Fruit fly (Drosophila melanogaster) whole organism, embryonic: ENCODE results near the gene Tyler.

Experiments
- Atf3 ChIP-seq: fragments of 200-800 bp; sonication (Bioruptor generic); optimal IDR thresholded peaks from 3 replicates; lab custom pipeline; 2016; ENCODE audit warnings: missing biosample characterization, missing genetic modification characterization
- BEAF-32 ChIP-seq: fragments of 200-800 bp; sonication (Bioruptor generic); optimal IDR thresholded peaks from 3 replicates; lab custom pipeline; 2017; ENCODE audit warnings: missing biosample characterization, missing genetic modification characterization, mild to moderate bottlenecking, moderate library complexity, missing genetic modification reagents
- CG10654 ChIP-seq: fragments of 200-800 bp; sonication (Bioruptor generic); optimal IDR thresholded peaks from 2 replicates; lab custom pipeline; 2016; ENCODE audit warnings: missing biosample characterization, missing genetic modification characterization
- CG11456 ChIP-seq: fragments of 200-800 bp; sonication (Bioruptor generic); IDR thresholded peaks from 3 replicates; pipeline ENCODE4 v1.3.6; 2022; ENCODE audit warnings: missing biosample characterization, missing genetic modification characterization
- CG11504 ChIP-seq: fragments of 200-800 bp; sonication (Bioruptor generic); optimal IDR thresholded peaks from 3 replicates; lab custom pipeline; 2019; ENCODE audit warnings: missing biosample characterization, mild to moderate bottlenecking, missing genetic modification characterization, moderate library complexity
- CG13424 ChIP-seq: fragments of 200-800 bp; sonication (Bioruptor generic); optimal IDR thresholded peaks from 2 replicates; lab custom pipeline; 2019; ENCODE audit warnings: missing biosample characterization, mild to moderate bottlenecking, missing genetic modification characterization, moderate library complexity
- CG14014 ChIP-seq: fragments of 200-800 bp; sonication (Bioruptor generic); IDR thresholded peaks from 2 replicates; pipeline ENCODE4 v1.3.6; 2022; ENCODE audit warnings: missing biosample characterization, missing genetic modification characterization
- CG14050 ChIP-seq: fragments of 200-800 bp; sonication (Bioruptor generic); IDR thresholded peaks from 3 replicates; pipeline ENCODE4 v1.3.6; 2022; ENCODE audit warnings: missing biosample characterization, missing genetic modification characterization
- CG14710 ChIP-seq: fragments of 200-800 bp; sonication (Bioruptor generic); optimal IDR thresholded peaks from 3 replicates; lab custom pipeline; 2019; ENCODE audit warnings: missing biosample characterization, mild to moderate bottlenecking, missing genetic modification characterization, moderate library complexity
- CG17186 ChIP-seq: fragments of 200-800 bp; sonication (Bioruptor generic); optimal IDR thresholded peaks from 3 replicates; lab custom pipeline; 2017; ENCODE audit warnings: missing biosample characterization, missing genetic modification reagents, missing genetic modification characterization
- CG17829 ChIP-seq: fragments of 200-800 bp; optimal IDR thresholded peaks from 2 replicates; lab custom pipeline; 2019; ENCODE audit warnings: missing biosample characterization, mild to moderate bottlenecking, missing genetic modification characterization, moderate library complexity
- CG2120 ChIP-seq: fragments of 200-800 bp; sonication (Bioruptor generic); optimal IDR thresholded peaks from 3 replicates; lab custom pipeline; 2016; ENCODE audit warnings: missing biosample characterization, missing genetic modification characterization
- CG5180 ChIP-seq: fragments of 200-800 bp; sonication (Bioruptor generic); optimal IDR thresholded peaks from 3 replicates; lab custom pipeline; 2017; ENCODE audit warnings: missing biosample characterization, missing genetic modification characterization, mild to moderate bottlenecking, moderate library complexity, missing genetic modification reagents
- CG7271 ChIP-seq: fragments of 200-800 bp; sonication (Bioruptor generic); optimal IDR thresholded peaks from 2 replicates; lab custom pipeline; 2018; ENCODE audit warnings: missing biosample characterization, mild to moderate bottlenecking, missing genetic modification characterization, moderate library complexity
- CG7357 ChIP-seq: fragments of 200-800 bp; sonication (Bioruptor generic); IDR thresholded peaks from 3 replicates; pipeline ENCODE4 v1.3.6; 2022; ENCODE audit warnings: missing biosample characterization, missing genetic modification characterization
- CG9797 ChIP-seq: fragments of 200-800 bp; sonication (Bioruptor generic); optimal IDR thresholded peaks from 3 replicates; lab custom pipeline; 2018; ENCODE audit warnings: missing biosample characterization, mild to moderate bottlenecking, missing genetic modification characterization
- CoRest ChIP-seq: fragments of 200-800 bp; sonication (Bioruptor generic); optimal IDR thresholded peaks from 3 replicates; lab custom pipeline; 2018; ENCODE audit warnings: missing biosample characterization, mild to moderate bottlenecking, missing genetic modification characterization, moderate library complexity
- Dad ChIP-seq: fragments of 200-800 bp; sonication (Bioruptor generic); optimal IDR thresholded peaks from 3 replicates; lab custom pipeline; 2016; ENCODE audit warnings: missing biosample characterization, missing genetic modification characterization
- Dek ChIP-seq: fragments of 200-800 bp; sonication (Bioruptor generic); optimal IDR thresholded peaks from 3 replicates; lab custom pipeline; 2019; ENCODE audit warnings: missing biosample characterization, mild to moderate bottlenecking, missing genetic modification characterization, moderate library complexity
- Doc2 ChIP-seq: fragments of 200-800 bp; sonication (Bioruptor generic); IDR thresholded peaks from 2 replicates; pipeline ENCODE4 v1.3.6; 2022; ENCODE audit warnings: missing biosample characterization, missing genetic modification characterization
- Ets65A ChIP-seq: fragments of 200-800 bp; sonication (Bioruptor generic); peaks from one replicate; lab custom pipeline; 2016; ENCODE audit warnings: missing biosample characterization, missing genetic modification characterization
- Ets97D ChIP-seq: fragments of 200-800 bp; sonication (Bioruptor generic); optimal IDR thresholded peaks from 3 replicates; lab custom pipeline; 2016; ENCODE audit warnings: missing biosample characterization, missing genetic modification characterization
- HmgZ ChIP-seq: fragments of 200-800 bp; sonication (Bioruptor generic); optimal IDR thresholded peaks from 2 replicates; lab custom pipeline; 2018; ENCODE audit warnings: missing biosample characterization, mild to moderate bottlenecking, missing genetic modification characterization
- Max ChIP-seq: fragments of 200-800 bp; sonication (Bioruptor generic); optimal IDR thresholded peaks from 2 replicates; lab custom pipeline; 2016; ENCODE audit warnings: missing biosample characterization, mild to moderate bottlenecking, missing genetic modification characterization
- Opbp ChIP-seq: fragments of 200-800 bp; sonication (Bioruptor generic); IDR thresholded peaks from 3 replicates; pipeline ENCODE4 v1.3.6; 2022; ENCODE audit warnings: missing biosample characterization, missing genetic modification characterization; ENCODE audit not compliant: partially characterized antibody
- Pdp1 ChIP-seq, 2 experiments: fragments of 200-800 bp; sonication (Bioruptor generic); optimal IDR thresholded peaks; 3 replicates each; lab custom pipeline; 2016; ENCODE audit warnings: missing biosample characterization in 2 of 2, missing genetic modification characterization in 2 of 2, mild to moderate bottlenecking in 1 of 2, moderate library complexity in 1 of 2
- Ptx1 ChIP-seq: fragments of 200-800 bp; sonication (Bioruptor generic); IDR thresholded peaks from 2 replicates; pipeline ENCODE4 v1.3.6; 2022; ENCODE audit warnings: missing biosample characterization, missing genetic modification characterization
- Six4 ChIP-seq: fragments of 200-800 bp; sonication (Bioruptor generic); optimal IDR thresholded peaks from 2 replicates; lab custom pipeline; 2016; ENCODE audit warnings: missing biosample characterization, missing genetic modification characterization
- Spps ChIP-seq: fragments of 200-800 bp; sonication (Bioruptor generic); optimal IDR thresholded peaks from 2 replicates; lab custom pipeline; 2018; ENCODE audit warnings: missing biosample characterization, mild to moderate bottlenecking, missing genetic modification characterization
- Sry-β ChIP-seq: fragments of 200-800 bp; sonication (Bioruptor generic); optimal IDR thresholded peaks from 2 replicates; lab custom pipeline; 2018; ENCODE audit warnings: missing biosample characterization, mild to moderate bottlenecking, missing genetic modification characterization, moderate library complexity
- aop ChIP-seq: fragments of 200-800 bp; sonication (Bioruptor generic); IDR thresholded peaks from 2 replicates; pipeline ENCODE4 v1.3.6; 2022; ENCODE audit warnings: missing biosample characterization, missing genetic modification characterization
- bab2 ChIP-seq: fragments of 200-800 bp; sonication (Bioruptor generic); optimal IDR thresholded peaks from 2 replicates; lab custom pipeline; 2016; ENCODE audit warnings: missing biosample characterization, missing genetic modification characterization
- bigmax ChIP-seq: fragments of 200-800 bp; sonication (Bioruptor generic); optimal IDR thresholded peaks from 2 replicates; lab custom pipeline; 2018; ENCODE audit warnings: missing biosample characterization, mild to moderate bottlenecking, missing genetic modification characterization
- chinmo ChIP-seq: fragments of 200-800 bp; sonication (Bioruptor generic); IDR thresholded peaks from 4 replicates; pipeline ENCODE4 v1.3.6; 2022; ENCODE audit warnings: missing biosample characterization, missing genetic modification characterization; ENCODE audit not compliant: partially characterized antibody
- ci ChIP-seq: fragments of 200-800 bp; sonication (Bioruptor generic); IDR thresholded peaks from 3 replicates; pipeline ENCODE4 v1.3.6; 2022; ENCODE audit warnings: missing biosample characterization, missing genetic modification characterization
- eve ChIP-seq, 2 experiments: fragments of >200 bp; optimal IDR thresholded peaks; 2 replicates each; lab custom pipeline; 2017; ENCODE audit warnings: missing biosample characterization in 2 of 2, missing genetic modification characterization in 2 of 2
- grau ChIP-seq: fragments of 200-800 bp; optimal IDR thresholded peaks from 3 replicates; lab custom pipeline; 2019; ENCODE audit warnings: missing biosample characterization, mild to moderate bottlenecking, missing genetic modification characterization, moderate library complexity
- ind ChIP-seq: fragments of 200-800 bp; sonication (Bioruptor generic); optimal IDR thresholded peaks from 3 replicates; lab custom pipeline; 2016; ENCODE audit warnings: missing biosample characterization, missing genetic modification characterization
- inv ChIP-seq: fragments of 200-800 bp; sonication (Bioruptor generic); IDR thresholded peaks from 2 replicates; pipeline ENCODE4 v1.3.6; 2022; ENCODE audit warnings: missing biosample characterization, missing genetic modification characterization; ENCODE audit not compliant: partially characterized antibody
- luna ChIP-seq: fragments of 200-800 bp; sonication (Bioruptor generic); optimal IDR thresholded peaks from 2 replicates; lab custom pipeline; 2016; ENCODE audit warnings: missing biosample characterization, missing genetic modification characterization
- nau ChIP-seq: fragments of 200-800 bp; sonication (Bioruptor generic); optimal IDR thresholded peaks from 3 replicates; lab custom pipeline; 2017; ENCODE audit warnings: missing biosample characterization, mild to moderate bottlenecking, missing genetic modification characterization, missing genetic modification reagents
- nerfin-1 ChIP-seq: fragments of 200-800 bp; sonication (Bioruptor generic); optimal IDR thresholded peaks from 3 replicates; lab custom pipeline; 2019; ENCODE audit warnings: missing biosample characterization, mild to moderate bottlenecking, missing genetic modification characterization, moderate library complexity
- pfk ChIP-seq: fragments of 200-800 bp; sonication (Bioruptor generic); optimal IDR thresholded peaks from 2 replicates; lab custom pipeline; 2018; ENCODE audit warnings: missing biosample characterization, mild to moderate bottlenecking, missing genetic modification characterization, moderate library complexity
- phol ChIP-seq: fragments of 200-800 bp; sonication (Bioruptor generic); optimal IDR thresholded peaks from 3 replicates; lab custom pipeline; 2018; ENCODE audit warnings: missing biosample characterization, mild to moderate bottlenecking, missing genetic modification characterization, moderate library complexity
- pros ChIP-seq: fragments of 200-800 bp; sonication (Bioruptor generic); optimal IDR thresholded peaks from 3 replicates; lab custom pipeline; 2019; ENCODE audit warnings: missing biosample characterization, mild to moderate bottlenecking, missing genetic modification characterization, moderate library complexity
- sens ChIP-seq: fragments of 200-800 bp; sonication (Bioruptor generic); peaks from one replicate; lab custom pipeline; 2016; ENCODE audit warnings: missing biosample characterization, missing genetic modification characterization
- ssp ChIP-seq: fragments of 200-800 bp; sonication (Bioruptor generic); IDR thresholded peaks from 2 replicates; pipeline ENCODE4 v1.3.6; 2022; ENCODE audit warnings: missing biosample characterization, missing genetic modification characterization
- sug ChIP-seq: fragments of 200-800 bp; optimal IDR thresholded peaks from 2 replicates; lab custom pipeline; 2019; ENCODE audit warnings: missing biosample characterization, mild to moderate bottlenecking, missing genetic modification characterization, moderate library complexity
- trem ChIP-seq: fragments of 200-800 bp; optimal IDR thresholded peaks from 3 replicates; lab custom pipeline; 2019; ENCODE audit warnings: missing biosample characterization, mild to moderate bottlenecking, missing genetic modification characterization, moderate library complexity

Gene Tyler

DNA sequence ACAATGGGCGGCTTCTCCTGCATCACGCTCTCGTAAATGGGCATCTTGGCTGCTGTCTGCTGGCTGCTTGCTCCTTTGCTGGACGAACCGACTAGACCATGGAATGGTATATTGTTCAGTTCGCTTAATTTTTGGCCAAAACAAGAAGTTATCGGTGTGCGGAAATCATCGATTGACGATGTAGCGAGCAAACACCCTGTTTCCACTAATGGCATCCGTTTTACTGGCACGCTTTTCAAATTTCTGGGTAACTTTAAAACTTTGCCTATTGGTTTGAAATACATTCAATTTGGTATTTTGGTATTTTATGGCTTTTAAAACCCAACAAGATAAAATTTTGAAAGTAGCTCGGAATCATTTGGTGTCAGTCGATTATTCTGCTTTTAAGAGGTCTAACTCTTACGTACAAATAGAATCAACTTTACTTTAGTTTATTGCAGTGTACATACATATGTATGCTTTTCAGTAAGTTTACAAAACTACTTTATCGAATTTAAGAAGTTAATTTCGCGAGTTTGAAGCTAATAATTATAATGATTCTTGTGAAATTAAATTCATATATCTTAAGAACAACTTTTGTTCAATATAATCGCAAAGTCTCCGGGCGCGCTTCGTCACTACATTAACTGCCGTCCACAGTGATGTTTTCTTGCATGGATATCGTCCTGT lies 34.7 kb downstream of the Tyler start, which contains the start of gene Arp10 (continued):
- TF ChIP-seq grau (tag; lab: Kevin White, UChicago), result peak; percentile 46
- TF ChIP-seq CoRest (tag; lab: Kevin White, UChicago), result peak; percentile 26
- TF ChIP-seq Ets97D (GFP tag; lab: Kevin White, UChicago), result peak; percentile 15
- no peak for TF ChIP-seq nau (GFP tag; lab: Kevin White, UChicago)
- no peak for TF ChIP-seq luna (GFP tag; lab: Kevin White, UChicago)
- TF ChIP-seq bigmax (GFP tag; lab: Kevin White, UChicago), result no peak
- no peak for TF ChIP-seq CG7271
- peak; percentile 91 for TF ChIP-seq CG7357 (GFP tag; lab: Robert Waterston, UW)
- no peak for TF ChIP-seq nerfin-1 (tag; lab: Kevin White, UChicago)
- TF ChIP-seq bab2 (GFP tag; lab: Kevin White, UChicago), result peak; percentile 23
- TF ChIP-seq pfk (GFP tag; lab: Kevin White, UChicago), result no peak
- TF ChIP-seq Six4 (GFP tag; lab: Kevin White, UChicago), result no peak
- no peak for TF ChIP-seq pros (GFP tag; lab: Kevin White, UChicago)
- TF ChIP-seq Sry-β (GFP tag; lab: Kevin White, UChicago), result peak; percentile 48
- peak; percentile 41 for TF ChIP-seq CG2120 (GFP tag; lab: Kevin White, UChicago)
- TF ChIP-seq CG17186 (GFP tag; lab: Kevin White, UChicago), result peak; percentile 44
- peak; percentile 15 for TF ChIP-seq CG17829 (tag; lab: Kevin White, UChicago)
- 0 out of 4 replicates have a peak, but pooled peaks have one; percentile 59 for TF ChIP-seq chinmo (GFP tag; lab: Robert Waterston, UW)
- peak; percentile 36 for TF ChIP-seq trem (tag; lab: Kevin White, UChicago)
- TF ChIP-seq Dad (GFP tag; lab: Kevin White, UChicago), result no peak
- TF ChIP-seq sug, result peak; percentile 26
- TF ChIP-seq Spps (tag; lab: Kevin White, UChicago), result no peak
- no peak for TF ChIP-seq Max (GFP tag; lab: Kevin White, UChicago)
- peak; percentile 0 for TF ChIP-seq ind (GFP tag; lab: Kevin White, UChicago)
- TF ChIP-seq CG14710 (tag; lab: Kevin White, UChicago), result peak; percentile 54
- peak; percentile 18 for TF ChIP-seq CG9797 (GFP tag; lab: Kevin White, UChicago)
- peak; percentile 41 for TF ChIP-seq Ets65A
- peak; percentile 92 for TF ChIP-seq ssp
- no peak for TF ChIP-seq aop
- no peak for TF ChIP-seq CG10654 (GFP tag; lab: Kevin White, UChicago)
- peak; percentile 50 for TF ChIP-seq HmgZ (tag; lab: Kevin White, UChicago)
- TF ChIP-seq Doc2 (GFP tag; lab: Robert Waterston, UW), result no peak
- TF ChIP-seq ci (GFP tag; lab: Robert Waterston, UW), result no peak
- no peak for TF ChIP-seq inv (GFP tag; lab: Robert Waterston, UW)
- TF ChIP-seq eve (GFP tag; optimal IDR thresholded peaks at IDR 0.05; lab: Kevin White, UChicago), result no peak
- no peak for TF ChIP-seq CG11504
- TF ChIP-seq Pdp1 (GFP tag; optimal IDR thresholded peaks at IDR 0.05; lab: Kevin White, UChicago), result peak; percentile 23 to 27
- 0 out of 2 replicates have a peak, but pooled peaks have one; percentile 9 for TF ChIP-seq CG14014
- TF ChIP-seq CG11456 (GFP tag; lab: Robert Waterston, UW), result peak; percentile 52; the same call in 1 of the 3 replicates
- TF ChIP-seq BEAF-32, result peak; percentile 62
- TF ChIP-seq Dek (tag; lab: Kevin White, UChicago), result no peak
- no peak for TF ChIP-seq Atf3 (GFP tag; lab: Kevin White, UChicago)
- peak; percentile 40 for TF ChIP-seq phol (tag; lab: Kevin White, UChicago)
- TF ChIP-seq sens (GFP tag; lab: Kevin White, UChicago), result peak; percentile 72
- TF ChIP-seq CG14050 (GFP tag; lab: Robert Waterston, UW), result no peak
- TF ChIP-seq CG13424 (tag; lab: Kevin White, UChicago), result peak; percentile 14
- peak; percentile 17; the same call in 1 of the 2 replicates for TF ChIP-seq Ptx1 (GFP tag; lab: Robert Waterston, UW)
- TF ChIP-seq CG5180, result no peak
- TF ChIP-seq Opbp (GFP tag; lab: Robert Waterston, UW), result peak; percentile 60; the same call in 1 of the 3 replicates
